Fruit fly (Drosophila melanogaster): ENCODE results near the gene Spn31A.

The Spn31A gene

DNA sequence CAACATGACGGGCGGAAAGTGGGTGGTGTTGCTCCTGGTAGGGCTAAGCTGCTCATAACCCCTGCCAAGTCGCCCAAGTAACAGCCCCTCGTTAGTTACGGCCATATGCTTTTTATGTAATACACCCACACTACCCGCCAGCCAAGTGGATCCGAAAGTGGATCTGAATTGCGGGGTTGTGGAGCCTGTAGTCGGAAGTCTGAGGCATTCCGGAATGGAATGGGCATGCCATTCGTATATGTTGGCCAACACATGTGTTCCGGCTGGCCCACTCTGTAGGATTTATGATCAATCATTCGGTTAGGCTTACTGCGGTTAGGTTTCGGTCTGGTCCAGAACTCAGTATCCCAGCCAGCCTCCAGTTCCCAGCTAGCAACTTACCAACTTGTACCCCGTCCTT, 35.5 kb downstream of the Spn31A start:
- TF ChIP-seq abd-A (tag; optimal IDR thresholded peaks at IDR 0.05) (peak; percentile 58), CG13894 (tag; optimal IDR thresholded peaks at IDR 0.05) (peak; percentile 84), sob (GFP tag; IDR thresholded peaks at IDR 0.05) (no peak)

DNA sequence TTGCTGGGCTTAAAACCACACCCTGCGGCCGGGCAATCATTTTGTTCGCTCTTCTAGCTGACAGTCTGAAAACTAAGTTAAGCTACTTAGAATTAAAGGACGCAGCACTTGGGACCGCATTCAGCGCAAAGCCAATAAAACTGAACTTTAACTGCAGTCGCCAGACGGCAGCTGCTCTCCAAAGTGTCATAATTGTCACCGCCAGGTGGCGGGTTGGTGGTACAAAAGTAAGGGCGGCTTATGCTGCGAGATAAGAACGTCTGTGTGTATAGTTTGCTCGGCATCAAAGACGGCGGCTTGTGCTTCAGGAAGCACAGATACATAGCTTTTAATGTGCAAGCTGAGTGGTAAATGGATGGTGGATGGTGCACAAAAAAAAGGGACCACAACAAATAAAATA, 48.1 kb downstream of the Spn31A start:
- peak; percentile 73 for TF ChIP-seq CTCF (GFP tag; optimal IDR thresholded peaks at IDR 0.05)
- TF ChIP-seq ewg (GFP tag; optimal IDR thresholded peaks at IDR 0.05) = no peak
- TF ChIP-seq CG6813 (GFP tag; optimal IDR thresholded peaks at IDR 0.05) = no peak
- no peak for TF ChIP-seq CG17912 (GFP tag; optimal IDR thresholded peaks at IDR 0.05)
- TF ChIP-seq CG7271 (tag; optimal IDR thresholded peaks at IDR 0.05) = no peak
- no peak for TF ChIP-seq crp (GFP tag; optimal IDR thresholded peaks at IDR 0.05)
- TF ChIP-seq psq (GFP tag; optimal IDR thresholded peaks at IDR 0.05) = no peak
- no peak for TF ChIP-seq ind (GFP tag; optimal IDR thresholded peaks at IDR 0.05)
- TF ChIP-seq CG12219 (GFP tag; optimal IDR thresholded peaks at IDR 0.05) = no peak
- no peak for TF ChIP-seq Lhr (GFP tag; optimal IDR thresholded peaks at IDR 0.05)
- no peak for TF ChIP-seq Dad (GFP tag; optimal IDR thresholded peaks at IDR 0.05)
- no peak for TF ChIP-seq sim (GFP tag; IDR thresholded peaks at IDR 0.05)
- TF ChIP-seq cato (GFP tag; optimal IDR thresholded peaks at IDR 0.05; ENCODE audit: borderline replicate concordance) = no peak
- TF ChIP-seq BEAF-32 (GFP tag; optimal IDR thresholded peaks at IDR 0.05) = no peak
- peak; percentile 74 for TF ChIP-seq CG10979 (tag; optimal IDR thresholded peaks at IDR 0.05)
- no peak for TF ChIP-seq CG2889 (GFP tag; IDR thresholded peaks at IDR 0.05)
